Fruit fly (Drosophila melanogaster) whole organism, prepupa: ENCODE results near the gene CG3402.

ENCODE experiments used
- Blimp-1 ChIP-seq: fragments of 200-800 bp; sonication (Bioruptor generic); optimal IDR thresholded peaks from 3 replicates; lab custom pipeline; 2017; ENCODE audit warnings: missing biosample characterization, missing genetic modification characterization, mild to moderate bottlenecking, moderate library complexity, missing genetic modification reagents
- CG10631 ChIP-seq: fragments of 200-800 bp; sonication (Bioruptor generic); optimal IDR thresholded peaks from 2 replicates; lab custom pipeline; 2016; ENCODE audit warnings: missing biosample characterization, missing genetic modification characterization
- CG10669 ChIP-seq: fragments of 200-800 bp; sonication (Bioruptor generic); optimal IDR thresholded peaks from 3 replicates; lab custom pipeline; 2018; ENCODE audit warnings: missing biosample characterization, mild to moderate bottlenecking, missing genetic modification characterization, moderate library complexity
- CG11294 ChIP-seq: fragments of 200-800 bp; sonication (Bioruptor generic); IDR thresholded peaks from 2 replicates; pipeline ENCODE4 v1.3.6; 2022; ENCODE audit warnings: missing biosample characterization, missing genetic modification characterization
- CG11762 ChIP-seq: fragments of 200-800 bp; sonication (Bioruptor generic); optimal IDR thresholded peaks from 3 replicates; lab custom pipeline; 2016; ENCODE audit warnings: missing biosample characterization, missing genetic modification characterization; ENCODE audit not compliant: insufficient read depth
- CG1621 ChIP-seq: fragments of 200-800 bp; sonication (Bioruptor generic); optimal IDR thresholded peaks from 3 replicates; lab custom pipeline; 2018; ENCODE audit warnings: missing biosample characterization, mild to moderate bottlenecking, missing genetic modification characterization
- CG16779 ChIP-seq: fragments of 200-800 bp; sonication (Bioruptor generic); optimal IDR thresholded peaks from 3 replicates; lab custom pipeline; 2017; ENCODE audit warnings: missing biosample characterization, mild to moderate bottlenecking, missing genetic modification characterization
- CG3032 ChIP-seq: fragments of 200-800 bp; optimal IDR thresholded peaks from 2 replicates; lab custom pipeline; 2019; ENCODE audit warnings: missing biosample characterization, mild to moderate bottlenecking, missing genetic modification characterization, moderate library complexity
- CG31627 ChIP-seq: fragments of 200-800 bp; sonication (Bioruptor generic); optimal IDR thresholded peaks from 3 replicates; lab custom pipeline; 2016; ENCODE audit warnings: missing biosample characterization, missing genetic modification characterization
- CG32006 ChIP-seq: fragments of 200-800 bp; sonication (Bioruptor generic); optimal IDR thresholded peaks from 3 replicates; lab custom pipeline; 2017; ENCODE audit warnings: missing biosample characterization, mild to moderate bottlenecking, missing genetic modification characterization
- CG3919 ChIP-seq: fragments of 200-800 bp; sonication (Bioruptor generic); optimal IDR thresholded peaks from 3 replicates; lab custom pipeline; 2016; ENCODE audit warnings: missing biosample characterization, missing genetic modification characterization
- CG4318 ChIP-seq: fragments of 200-800 bp; sonication (Bioruptor generic); optimal IDR thresholded peaks from 3 replicates; lab custom pipeline; 2017; ENCODE audit warnings: missing biosample characterization, mild to moderate bottlenecking, missing genetic modification characterization
- CG6276 ChIP-seq: fragments of 200-800 bp; sonication (Bioruptor generic); optimal IDR thresholded peaks from 2 replicates; lab custom pipeline; 2017; ENCODE audit warnings: missing biosample characterization, mild to moderate bottlenecking, missing genetic modification characterization
- CG6792 ChIP-seq: fragments of 200-800 bp; sonication (Bioruptor generic); optimal IDR thresholded peaks from 3 replicates; lab custom pipeline; 2016; ENCODE audit warnings: missing biosample characterization, missing genetic modification characterization
- CG6808 ChIP-seq: fragments of 200-800 bp; sonication (Bioruptor generic); optimal IDR thresholded peaks from 3 replicates; lab custom pipeline; 2017; ENCODE audit warnings: missing biosample characterization, missing genetic modification characterization, mild to moderate bottlenecking, moderate library complexity, missing genetic modification reagents
- CG7368 ChIP-seq: fragments of 200-800 bp; sonication (Bioruptor generic); optimal IDR thresholded peaks from 3 replicates; lab custom pipeline; 2016; ENCODE audit warnings: missing biosample characterization, missing genetic modification characterization
- CG8119 ChIP-seq: fragments of 200-800 bp; sonication (Bioruptor generic); IDR thresholded peaks from 3 replicates; pipeline ENCODE4 v1.3.6; 2022; ENCODE audit warnings: missing biosample characterization, missing genetic modification characterization
- CG8319 ChIP-seq: fragments of 200-800 bp; sonication (Bioruptor generic); optimal IDR thresholded peaks from 3 replicates; lab custom pipeline; 2016; ENCODE audit warnings: missing biosample characterization, missing genetic modification characterization
- CG8632 ChIP-seq: fragments of 200-800 bp; sonication (Bioruptor generic); optimal IDR thresholded peaks from 3 replicates; lab custom pipeline; 2016; ENCODE audit warnings: missing biosample characterization, missing genetic modification characterization
- Eip93F ChIP-seq: fragments of 200-800 bp; sonication (Bioruptor generic); optimal IDR thresholded peaks from 2 replicates; lab custom pipeline; 2016; ENCODE audit warnings: missing biosample characterization, mild to moderate bottlenecking, missing genetic modification characterization
- Ets21C ChIP-seq: fragments of 200-800 bp; sonication (Bioruptor generic); optimal IDR thresholded peaks from 3 replicates; lab custom pipeline; 2016; ENCODE audit warnings: missing biosample characterization, missing genetic modification characterization
- Ets96B ChIP-seq: fragments of 200-800 bp; optimal IDR thresholded peaks from 2 replicates; lab custom pipeline; 2019; ENCODE audit warnings: missing biosample characterization, mild to moderate bottlenecking, missing genetic modification characterization, moderate library complexity
- Gug ChIP-seq: fragments of 200-800 bp; sonication (Bioruptor generic); IDR thresholded peaks from 2 replicates; pipeline ENCODE4 v1.3.6; 2022; ENCODE audit warnings: missing biosample characterization, missing genetic modification characterization
- Hr38 ChIP-seq: sonication (Bioruptor generic); optimal IDR thresholded peaks from 2 replicates; lab custom pipeline; 2016; ENCODE audit warnings: missing biosample characterization, missing genetic modification characterization
- Hr39 ChIP-seq: fragments of 200-800 bp; sonication (Bioruptor generic); optimal IDR thresholded peaks from 2 replicates; lab custom pipeline; 2016; ENCODE audit warnings: missing biosample characterization, missing genetic modification characterization
- Hr4 ChIP-seq: fragments of 200-800 bp; sonication (Bioruptor generic); optimal IDR thresholded peaks from 3 replicates; lab custom pipeline; 2016; ENCODE audit warnings: missing biosample characterization, missing genetic modification characterization
- Met ChIP-seq: fragments of 200-800 bp; sonication (Bioruptor generic); optimal IDR thresholded peaks from 3 replicates; lab custom pipeline; 2016; ENCODE audit warnings: missing biosample characterization, missing genetic modification characterization
- OdsH ChIP-seq: fragments of 200-800 bp; sonication (Bioruptor generic); optimal IDR thresholded peaks from 3 replicates; lab custom pipeline; 2016; ENCODE audit warnings: missing biosample characterization, missing genetic modification characterization
- achi ChIP-seq: fragments of 200-800 bp; sonication (Bioruptor generic); optimal IDR thresholded peaks from 3 replicates; lab custom pipeline; 2016; ENCODE audit warnings: missing biosample characterization, missing genetic modification characterization
- acj6 ChIP-seq: fragments of 200-800 bp; sonication (Bioruptor generic); optimal IDR thresholded peaks from 3 replicates; lab custom pipeline; 2016; ENCODE audit warnings: missing biosample characterization, missing genetic modification characterization
- dsx ChIP-seq: fragments of 200-800 bp; optimal IDR thresholded peaks from 3 replicates; lab custom pipeline; 2019; ENCODE audit warnings: missing biosample characterization, mild to moderate bottlenecking, missing genetic modification characterization, moderate library complexity; ENCODE audit not compliant: poor library complexity, severe bottlenecking
- eg ChIP-seq: fragments of 200-800 bp; sonication (Bioruptor generic); IDR thresholded peaks from 3 replicates; pipeline ENCODE4 v1.3.6; 2022; ENCODE audit warnings: missing biosample characterization, missing genetic modification characterization
- fd85E ChIP-seq: fragments of 200-800 bp; sonication (Bioruptor generic); optimal IDR thresholded peaks from 3 replicates; lab custom pipeline; 2016; ENCODE audit warnings: missing biosample characterization, missing genetic modification characterization
- fkh ChIP-seq: fragments of 200-800 bp; sonication (Bioruptor generic); optimal IDR thresholded peaks from 3 replicates; lab custom pipeline; 2017; ENCODE audit warnings: missing biosample characterization, mild to moderate bottlenecking, missing genetic modification characterization, moderate library complexity
- lz ChIP-seq: fragments of 200-800 bp; sonication (Bioruptor generic); optimal IDR thresholded peaks from 3 replicates; lab custom pipeline; 2016; ENCODE audit warnings: missing biosample characterization, missing genetic modification characterization
- salr ChIP-seq, 2 experiments: fragments of 200-800 bp; sonication (Bioruptor generic); optimal IDR thresholded peaks; 3 replicates each; lab custom pipeline; 2016 to 2018; ENCODE audit warnings: missing biosample characterization in 2 of 2, missing genetic modification characterization in 2 of 2, mild to moderate bottlenecking in 1 of 2
- spab ChIP-seq: fragments of 200-800 bp; sonication (Bioruptor generic); optimal IDR thresholded peaks from 2 replicates; lab custom pipeline; 2017; ENCODE audit warnings: missing biosample characterization, mild to moderate bottlenecking, missing genetic modification characterization, missing genetic modification reagents
- ss ChIP-seq, 2 experiments: fragments of 200-800 bp; sonication (Bioruptor generic); optimal IDR thresholded peaks; 2 replicates in 1 of 2; 3 replicates in 1 of 2; lab custom pipeline; 2017 to 2018; ENCODE audit warnings: mild to moderate bottlenecking in 2 of 2, missing biosample characterization in 2 of 2, missing genetic modification characterization in 2 of 2, moderate library complexity in 1 of 2
- svp ChIP-seq: fragments of 200-800 bp; sonication (Bioruptor generic); peaks from one replicate; lab custom pipeline; 2016; ENCODE audit warnings: missing biosample characterization, missing genetic modification characterization
- topi ChIP-seq: fragments of 200-800 bp; sonication (Bioruptor generic); optimal IDR thresholded peaks from 3 replicates; lab custom pipeline; 2016; ENCODE audit warnings: missing biosample characterization, missing genetic modification characterization
- vri ChIP-seq: fragments of 200-800 bp; sonication (Bioruptor generic); optimal IDR thresholded peaks from 3 replicates; lab custom pipeline; 2016; ENCODE audit warnings: missing biosample characterization, mild to moderate bottlenecking, missing genetic modification characterization

The CG3402 gene

dm6 chr3L:615425-616046 lies 37.1 kb downstream of the CG3402 start (continued):
- TF ChIP-seq CG4318 (peak; percentile 73), Eip93F (GFP tag; lab: Kevin White, UChicago) (no peak), CG11294 (GFP tag; lab: Robert Waterston, UW) (peak; percentile 35; the same call in 1 of the 2 replicates), CG31627 (GFP tag; lab: Kevin White, UChicago) (peak; percentile 22), Ets21C (GFP tag; lab: Kevin White, UChicago) (no peak), lz (GFP tag; lab: Kevin White, UChicago) (peak; percentile 23), Gug (GFP tag; lab: Robert Waterston, UW) (peak; percentile 70), CG8119 (GFP tag; lab: Robert Waterston, UW) (peak; percentile 87), CG11762 (GFP tag; lab: Kevin White, UChicago) (peak; percentile 64), svp (GFP tag; lab: Kevin White, UChicago) (peak; percentile 51), CG1621 (tag; lab: Kevin White, UChicago) (peak; percentile 39), CG3919 (peak; percentile 70), CG6276 (GFP tag; lab: Kevin White, UChicago) (peak; percentile 58), Blimp-1 (GFP tag; lab: Kevin White, UChicago) (no peak), Hr4 (GFP tag; lab: Kevin White, UChicago) (peak; percentile 78), OdsH (GFP tag; lab: Kevin White, UChicago) (peak; percentile 75), CG10669 (GFP tag; lab: Kevin White, UChicago) (peak; percentile 55), Ets96B (tag; lab: Kevin White, UChicago) (peak; percentile 67), CG6808 (peak; percentile 47), Met (GFP tag; lab: Kevin White, UChicago) (peak; percentile 54), achi (GFP tag; lab: Kevin White, UChicago) (peak; percentile 76)

dm6 chr3L:614751-615424 lies 37.8 kb downstream of the CG3402 start:
- TF ChIP-seq CG8119 (GFP tag; lab: Robert Waterston, UW) = 0 out of 3 replicates have a peak, but pooled peaks have one; percentile 17
- peak; percentile 94 for TF ChIP-seq fkh (GFP tag; lab: Kevin White, UChicago)
- no peak for TF ChIP-seq CG6792 (GFP tag; lab: Kevin White, UChicago)
- TF ChIP-seq, all 60 proteins: peak for 2

DNA sequence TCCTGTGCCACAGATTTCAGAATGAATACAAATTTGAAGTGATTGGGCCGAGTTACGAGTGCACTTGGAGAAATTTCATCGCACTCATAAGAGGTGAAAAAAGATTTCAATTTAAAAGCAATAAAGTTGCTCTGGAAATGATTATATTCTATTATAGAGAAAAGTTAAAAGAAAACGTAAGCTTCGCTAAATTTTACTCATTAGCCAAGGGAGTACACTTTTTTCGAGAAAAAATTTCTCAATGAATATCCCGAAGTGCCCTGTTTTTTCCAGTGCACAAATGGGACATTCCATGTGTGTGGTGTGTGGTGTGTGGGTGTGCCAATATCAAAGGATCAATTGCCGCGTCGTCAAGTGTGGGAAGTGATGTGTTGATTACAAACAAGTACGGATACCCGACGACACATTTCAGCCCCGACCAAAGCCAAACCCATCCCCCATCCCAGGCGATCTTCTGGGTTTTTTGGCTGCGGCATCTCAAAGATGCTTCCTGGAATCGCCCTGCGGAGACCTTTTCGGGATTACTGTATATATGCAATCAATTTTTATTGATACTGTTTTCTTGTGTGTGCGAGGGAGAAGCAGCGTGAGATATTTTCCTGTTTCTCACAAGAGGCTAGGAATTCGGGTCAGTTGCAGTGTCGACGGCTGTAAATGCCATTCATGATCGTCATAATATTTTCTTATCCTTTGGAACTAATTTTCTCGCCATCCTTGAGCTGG lies 38.9 kb downstream of the CG3402 start:
- no peak for TF ChIP-seq CG6276 (GFP tag; lab: Kevin White, UChicago)
- peak; percentile 39 for TF ChIP-seq topi
- peak; percentile 40 for TF ChIP-seq CG32006 (GFP tag; lab: Kevin White, UChicago)
- TF ChIP-seq CG4318 = no peak
- no peak for TF ChIP-seq ss (GFP tag; optimal IDR thresholded peaks at IDR 0.05; lab: Kevin White, UChicago)
- peak; percentile 15 for TF ChIP-seq CG10631 (GFP tag; lab: Kevin White, UChicago)
- TF ChIP-seq CG6792 (GFP tag; lab: Kevin White, UChicago) = no peak
- TF ChIP-seq Hr39 = peak; percentile 23
- TF ChIP-seq acj6 = no peak
- TF ChIP-seq CG8319 = no peak
- no peak for TF ChIP-seq Hr38 (GFP tag; lab: Kevin White, UChicago)
- TF ChIP-seq CG11294 (GFP tag; lab: Robert Waterston, UW) = no peak
- TF ChIP-seq CG31627 (GFP tag; lab: Kevin White, UChicago) = peak; percentile 30
- no peak for TF ChIP-seq CG7368 (GFP tag; lab: Kevin White, UChicago)
- peak; percentile 16 for TF ChIP-seq Ets21C (GFP tag; lab: Kevin White, UChicago)
- TF ChIP-seq spab (GFP tag; lab: Kevin White, UChicago) = no peak
- peak; percentile 38 for TF ChIP-seq lz (GFP tag; lab: Kevin White, UChicago)
- no peak for TF ChIP-seq Blimp-1 (GFP tag; lab: Kevin White, UChicago)
- no peak for TF ChIP-seq fkh (GFP tag; lab: Kevin White, UChicago)
- no peak for TF ChIP-seq eg
- peak; percentile 23; the same call in 1 of the 3 replicates for TF ChIP-seq CG8119 (GFP tag; lab: Robert Waterston, UW)
- TF ChIP-seq vri (GFP tag; lab: Kevin White, UChicago) = no peak
- TF ChIP-seq fd85E (GFP tag; lab: Kevin White, UChicago) = no peak
- TF ChIP-seq CG8632 (GFP tag; lab: Kevin White, UChicago) = no peak
- TF ChIP-seq CG3032 = no peak
- TF ChIP-seq Hr4 (GFP tag; lab: Kevin White, UChicago) = peak; percentile 20
- TF ChIP-seq CG16779 (tag; lab: Kevin White, UChicago) = no peak
- no peak for TF ChIP-seq salr (GFP tag; optimal IDR thresholded peaks at IDR 0.05; lab: Kevin White, UChicago)
- TF ChIP-seq CG11762 (GFP tag; lab: Kevin White, UChicago) = no peak
- TF ChIP-seq dsx = no peak
- TF ChIP-seq OdsH (GFP tag; lab: Kevin White, UChicago) = peak; percentile 25
- no peak for TF ChIP-seq Ets96B (tag; lab: Kevin White, UChicago)
